Worm (Caenorhabditis elegans): ENCODE measurements around the gene srh-195.

srh-195 gene

ce11 chrII:2150485-2150985 is 33.8 kb upstream of the srh-195 start, which contains the start of the genes C40A11.7 and C40A11.8:
TSS of gene C40A11.7 (minus strand) at chrII:2150585.
TSS of gene C40A11.8 (minus strand) at chrII:2150935.
- TF ChIP-seq Y67H2A.10 (GFP tag; conservative IDR thresholded peaks at IDR 0.05) (no peak), let-526 (GFP tag; IDR thresholded peaks at IDR 0.05) (no peak), repo-1 (tag; optimal IDR thresholded peaks at IDR 0.05) (no peak), hrde-1 (tag; optimal IDR thresholded peaks at IDR 0.05; ENCODE audit: borderline replicate concordance) (no peak), aptf-3 (GFP tag; IDR thresholded peaks at IDR 0.05) (no peak), rcor-1 (GFP tag; IDR thresholded peaks at IDR 0.05) (no peak), F49E8.2 (tag; optimal IDR thresholded peaks at IDR 0.05; ENCODE audit: insufficient read depth) (no peak)

ce11 chrII:2146900-2147375 is 30.2 kb upstream of the srh-195 start, which contains the start of gene C40A11.2:
TSS of gene C40A11.2 (plus strand) at chrII:2146950.
- TF ChIP-seq hsf-1 (GFP tag; IDR thresholded peaks at IDR 0.05) (peak; percentile 90), dpff-1 (tag; optimal IDR thresholded peaks at IDR 0.05) (no peak)

DNA sequence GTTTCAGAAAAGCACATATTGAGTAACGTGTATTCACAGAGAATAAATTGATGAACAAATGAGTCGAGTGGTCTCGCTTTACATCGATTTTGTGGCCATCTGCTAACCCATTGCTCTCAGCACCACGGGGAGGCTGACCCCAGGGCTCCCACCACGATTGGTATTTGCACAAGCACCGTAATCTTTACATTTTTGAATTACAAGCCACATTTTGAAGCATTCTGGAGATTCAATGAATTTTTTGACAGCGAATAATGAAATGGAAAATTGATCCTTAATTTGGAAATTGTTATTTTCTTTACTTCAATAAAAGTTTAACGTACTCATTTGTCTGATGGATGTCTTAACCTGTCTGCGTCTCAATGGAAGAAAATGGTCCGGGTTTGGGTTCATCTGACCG is 28.9 kb upstream of the srh-195 start, which contains the start of gene C40A11.6:
C40A11.6 (minus strand) TSS at position 101 of the 400 bp plus-strand sequence.
- no peak for TF ChIP-seq madf-6 (GFP tag; IDR thresholded peaks at IDR 0.05)
- TF ChIP-seq ceh-79 (tag; optimal IDR thresholded peaks at IDR 0.05): no peak
- no peak for TF ChIP-seq let-526 (GFP tag; IDR thresholded peaks at IDR 0.05)
- no peak for TF ChIP-seq let-607 (tag; optimal IDR thresholded peaks at IDR 0.05)
- TF ChIP-seq nfya-2 (GFP tag; IDR thresholded peaks at IDR 0.05): no peak
- no peak for TF ChIP-seq F37B4.10 (GFP tag; IDR thresholded peaks at IDR 0.05)
- TF ChIP-seq F10E7.11 (tag; optimal IDR thresholded peaks at IDR 0.05): no peak
- no peak for TF ChIP-seq nhr-27 (tag; optimal IDR thresholded peaks at IDR 0.05)
- no peak for TF ChIP-seq D2030.7 (GFP tag; IDR thresholded peaks at IDR 0.05)
- no peak for TF ChIP-seq hlh-12 (tag; optimal IDR thresholded peaks at IDR 0.05)
- TF ChIP-seq nhr-80 (tag; optimal IDR thresholded peaks at IDR 0.05): no peak

ce11 chrII:2140817-2141216 is 24.1 kb upstream of the srh-195 start, which contains the start of gene C40A11.3:
TSS of gene C40A11.3 (plus strand) at chrII:2141117.
- TF ChIP-seq tlf-1 (GFP tag; optimal IDR thresholded peaks at IDR 0.05) (no peak), dpff-1 (tag; optimal IDR thresholded peaks at IDR 0.05) (no peak), gei-17 (GFP tag; optimal IDR thresholded peaks at IDR 0.05) (no peak), F22D6.2 (tag; optimal IDR thresholded peaks at IDR 0.05) (no peak), ZK185.1 (tag; optimal IDR thresholded peaks at IDR 0.05; ENCODE audit: poor library complexity, severe bottlenecking) (no peak), F37B4.10 (GFP tag; IDR thresholded peaks at IDR 0.05) (no peak)

DNA sequence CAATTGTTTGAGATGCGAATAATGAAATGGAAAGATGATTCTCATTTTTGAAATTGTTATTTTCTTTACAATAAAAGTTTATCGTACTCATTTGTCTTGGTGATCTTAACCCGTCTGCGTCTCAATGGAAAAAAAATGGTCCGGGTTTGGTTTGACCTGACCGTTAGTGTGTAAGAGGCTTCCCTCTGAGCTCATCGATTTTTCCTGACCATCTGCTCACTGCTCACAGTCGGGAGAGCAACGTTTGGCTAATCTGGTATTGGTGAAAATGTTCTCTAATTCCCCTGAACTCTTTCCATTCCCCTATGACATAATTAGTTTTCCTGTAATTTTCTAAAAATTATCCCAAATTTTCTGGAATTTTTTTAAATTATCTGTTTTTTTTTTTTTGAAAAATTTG is 22.2 kb upstream of the srh-195 start:
- TF ChIP-seq snpc-4 (GFP tag; optimal IDR thresholded peaks at IDR 0.05): no peak
- no peak for TF ChIP-seq snpc-4 (tag; optimal IDR thresholded peaks at IDR 0.05)
- TF ChIP-seq hlh-26 (GFP tag; conservative IDR thresholded peaks at IDR 0.05): no peak
- TF ChIP-seq let-607 (tag; optimal IDR thresholded peaks at IDR 0.05): no peak
- no peak for TF ChIP-seq Y53G8AR.9 (GFP tag; conservative IDR thresholded peaks at IDR 0.05)
- no peak for TF ChIP-seq lin-35 (GFP tag; optimal IDR thresholded peaks at IDR 0.05)
- no peak for TF ChIP-seq B0019.2 (GFP tag; conservative IDR thresholded peaks at IDR 0.05)
- TF ChIP-seq tbp1 (GFP tag; optimal IDR thresholded peaks at IDR 0.05): no peak
